Fruit fly (Drosophila melanogaster) whole organism, embryonic: Measurements from ENCODE around the gene Syt12.
A peak's percentile ranks its signal among the peaks of the same experiment; 100 is the strongest.

Source experiments
- Atf6 ChIP-seq: fragments of 200-800 bp; sonication (Bioruptor generic); IDR thresholded peaks from 2 replicates; pipeline ENCODE4 v1.3.6; 2022; ENCODE audit warnings: missing biosample characterization, missing genetic modification characterization
- Bteb2 ChIP-seq: fragments of 200-800 bp; sonication (Bioruptor generic); optimal IDR thresholded peaks from 2 replicates; lab custom pipeline; 2016; ENCODE audit warnings: missing biosample characterization, missing genetic modification characterization
- CG10147 ChIP-seq: fragments of 200-800 bp; sonication (Bioruptor generic); optimal IDR thresholded peaks from 2 replicates; lab custom pipeline; 2019; ENCODE audit warnings: missing biosample characterization, mild to moderate bottlenecking, missing genetic modification characterization, moderate library complexity
- CG10321 ChIP-seq: fragments of 200-800 bp; sonication (Bioruptor generic); IDR thresholded peaks from 2 replicates; pipeline ENCODE4 v1.3.6; 2022; ENCODE audit warnings: missing biosample characterization, missing genetic modification characterization
- CG11696 ChIP-seq: fragments of 200-800 bp; sonication (Bioruptor generic); IDR thresholded peaks from 2 replicates; pipeline ENCODE4 v1.3.6; 2022; ENCODE audit warnings: missing biosample characterization, missing genetic modification characterization
- CG12744 ChIP-seq: fragments of 200-800 bp; sonication (Bioruptor generic); optimal IDR thresholded peaks from 2 replicates; lab custom pipeline; 2016; ENCODE audit warnings: missing biosample characterization, missing genetic modification characterization
- CG12769 ChIP-seq: fragments of 200-800 bp; sonication (Bioruptor generic); optimal IDR thresholded peaks from 2 replicates; lab custom pipeline; 2019; ENCODE audit warnings: missing biosample characterization, mild to moderate bottlenecking, missing genetic modification characterization, moderate library complexity
- CG13894 ChIP-seq: fragments of 200-800 bp; sonication (Bioruptor generic); optimal IDR thresholded peaks from 3 replicates; lab custom pipeline; 2018; ENCODE audit warnings: missing biosample characterization, mild to moderate bottlenecking, missing genetic modification characterization, moderate library complexity
- CG14441 ChIP-seq: fragments of 200-800 bp; sonication (Bioruptor generic); IDR thresholded peaks from 2 replicates; pipeline ENCODE4 v1.3.6; 2022; ENCODE audit warnings: missing biosample characterization, missing genetic modification characterization
- CG1529 ChIP-seq: fragments of 200-800 bp; sonication (Bioruptor generic); optimal IDR thresholded peaks from 3 replicates; lab custom pipeline; 2018; ENCODE audit warnings: missing biosample characterization, missing genetic modification characterization
- CG15479 ChIP-seq: fragments of 200-800 bp; sonication (Bioruptor generic); optimal IDR thresholded peaks from 3 replicates; lab custom pipeline; 2019; ENCODE audit warnings: missing biosample characterization, mild to moderate bottlenecking, missing genetic modification characterization, moderate library complexity
- CG17385 ChIP-seq: fragments of 200-800 bp; sonication (Bioruptor generic); optimal IDR thresholded peaks from 3 replicates; lab custom pipeline; 2018; ENCODE audit warnings: missing biosample characterization, mild to moderate bottlenecking, missing genetic modification characterization
- CG17612 ChIP-seq: fragments of 200-800 bp; sonication (Bioruptor generic); IDR thresholded peaks from 2 replicates; pipeline ENCODE4 v1.3.6; 2022; ENCODE audit warnings: missing biosample characterization, missing genetic modification characterization
- CG1832 ChIP-seq: fragments of 200-800 bp; sonication (Bioruptor generic); optimal IDR thresholded peaks from 2 replicates; lab custom pipeline; 2017; ENCODE audit warnings: missing biosample characterization, mild to moderate bottlenecking, missing genetic modification characterization, inconsistent platforms
- CG6765 ChIP-seq: fragments of 200-800 bp; sonication (Bioruptor generic); optimal IDR thresholded peaks from 3 replicates; lab custom pipeline; 2017; ENCODE audit warnings: missing biosample characterization, mild to moderate bottlenecking, missing genetic modification characterization
- CG6813 ChIP-seq: fragments of 200-800 bp; sonication (Bioruptor generic); optimal IDR thresholded peaks from 2 replicates; lab custom pipeline; 2017; ENCODE audit warnings: missing biosample characterization, missing genetic modification characterization, mild to moderate bottlenecking, moderate library complexity, missing genetic modification reagents
- CG7372 ChIP-seq: fragments of 200-800 bp; sonication (Bioruptor generic); IDR thresholded peaks from 2 replicates; pipeline ENCODE4 v1.3.6; 2022; ENCODE audit warnings: missing biosample characterization, missing genetic modification characterization
- CG7556 ChIP-seq: fragments of 200-800 bp; sonication (Bioruptor generic); optimal IDR thresholded peaks from 2 replicates; lab custom pipeline; 2017; ENCODE audit warnings: missing biosample characterization, mild to moderate bottlenecking, missing genetic modification characterization
- CG7963 ChIP-seq: fragments of 200-800 bp; sonication (Bioruptor generic); IDR thresholded peaks from 3 replicates; pipeline ENCODE4 v1.3.6; 2022; ENCODE audit warnings: missing biosample characterization, missing genetic modification characterization; ENCODE audit not compliant: partially characterized antibody
- CG8290 ChIP-seq, 3 experiments: fragments of 200-800 bp; sonication (Bioruptor generic); optimal IDR thresholded peaks; 2 replicates each; lab custom pipeline; 2016 to 2019; ENCODE audit warnings: missing biosample characterization in 3 of 3, missing genetic modification characterization in 3 of 3, mild to moderate bottlenecking in 2 of 3, moderate library complexity in 1 of 3
- CG8359 ChIP-seq: fragments of 200-800 bp; sonication (Bioruptor generic); optimal IDR thresholded peaks from 2 replicates; lab custom pipeline; 2017; ENCODE audit warnings: missing biosample characterization, mild to moderate bottlenecking, missing genetic modification characterization, borderline replicate concordance
- ERR ChIP-seq: fragments of 200-800 bp; sonication (Bioruptor generic); optimal IDR thresholded peaks from 2 replicates; lab custom pipeline; 2016; ENCODE audit warnings: missing biosample characterization, missing genetic modification characterization
- Fer3 ChIP-seq: fragments of 200-800 bp; sonication (Bioruptor generic); optimal IDR thresholded peaks from 2 replicates; lab custom pipeline; 2018; ENCODE audit warnings: missing biosample characterization, mild to moderate bottlenecking, missing genetic modification characterization, moderate library complexity
- HLH54F ChIP-seq: fragments of 200-800 bp; sonication (Bioruptor generic); optimal IDR thresholded peaks from 3 replicates; lab custom pipeline; 2016; ENCODE audit warnings: missing biosample characterization, missing genetic modification characterization
- HmgZ ChIP-seq: fragments of 200-800 bp; sonication (Bioruptor generic); optimal IDR thresholded peaks from 2 replicates; lab custom pipeline; 2018; ENCODE audit warnings: missing biosample characterization, mild to moderate bottlenecking, missing genetic modification characterization
- Mes4 ChIP-seq: fragments of 200-800 bp; sonication (Bioruptor generic); optimal IDR thresholded peaks from 2 replicates; lab custom pipeline; 2016; ENCODE audit warnings: missing biosample characterization, missing genetic modification characterization
- NC2α ChIP-seq: fragments of 200-800 bp; sonication (Bioruptor generic); optimal IDR thresholded peaks from 2 replicates; lab custom pipeline; 2016; ENCODE audit warnings: missing biosample characterization, missing genetic modification characterization
- Nf-YB ChIP-seq: fragments of 200-800 bp; sonication (Bioruptor generic); optimal IDR thresholded peaks from 3 replicates; lab custom pipeline; 2019; ENCODE audit warnings: missing biosample characterization, mild to moderate bottlenecking, missing genetic modification characterization, moderate library complexity
- PHDP ChIP-seq: fragments of 200-800 bp; sonication (Bioruptor generic); optimal IDR thresholded peaks from 3 replicates; lab custom pipeline; 2018; ENCODE audit warnings: missing biosample characterization, mild to moderate bottlenecking, missing genetic modification characterization, moderate library complexity
- Rfx ChIP-seq: fragments of 200-800 bp; sonication (Bioruptor generic); IDR thresholded peaks from 2 replicates; pipeline ENCODE4 v1.3.6; 2022; ENCODE audit warnings: missing biosample characterization, missing genetic modification characterization
- Sox100B ChIP-seq: fragments of 200-800 bp; sonication (Bioruptor generic); optimal IDR thresholded peaks from 3 replicates; lab custom pipeline; 2018; ENCODE audit warnings: missing biosample characterization, mild to moderate bottlenecking, missing genetic modification characterization
- Sry-β ChIP-seq: fragments of 200-800 bp; sonication (Bioruptor generic); optimal IDR thresholded peaks from 2 replicates; lab custom pipeline; 2018; ENCODE audit warnings: missing biosample characterization, mild to moderate bottlenecking, missing genetic modification characterization, moderate library complexity
- ara ChIP-seq: fragments of 200-800 bp; sonication (Bioruptor generic); IDR thresholded peaks from 2 replicates; pipeline ENCODE4 v1.3.6; 2022; ENCODE audit warnings: missing biosample characterization, missing genetic modification characterization
- chn ChIP-seq: fragments of 200-800 bp; sonication (Bioruptor generic); optimal IDR thresholded peaks from 2 replicates; lab custom pipeline; 2016; ENCODE audit warnings: missing biosample characterization, missing genetic modification characterization
- corto ChIP-seq: fragments of 200-800 bp; sonication (Bioruptor generic); optimal IDR thresholded peaks from 2 replicates; lab custom pipeline; 2016; ENCODE audit warnings: missing biosample characterization, mild to moderate bottlenecking, missing genetic modification characterization, moderate library complexity
- dan ChIP-seq: fragments of 200-800 bp; sonication (Bioruptor generic); IDR thresholded peaks from 2 replicates; pipeline ENCODE4 v1.3.6; 2022; ENCODE audit warnings: missing biosample characterization, missing genetic modification characterization
- dmrt11E ChIP-seq: fragments of 200-800 bp; sonication (Bioruptor generic); optimal IDR thresholded peaks from 3 replicates; lab custom pipeline; 2018; ENCODE audit warnings: missing biosample characterization, mild to moderate bottlenecking, missing genetic modification characterization, moderate library complexity
- dmrt99B ChIP-seq: fragments of 200-800 bp; sonication (Bioruptor generic); optimal IDR thresholded peaks from 2 replicates; lab custom pipeline; 2018; ENCODE audit warnings: missing biosample characterization, mild to moderate bottlenecking, missing genetic modification characterization, moderate library complexity
- esg ChIP-seq: fragments of 200-800 bp; sonication (Bioruptor generic); conservative IDR thresholded peaks from 2 replicates; pipeline ENCODE4 v1.3.6; 2022; ENCODE audit warnings: missing biosample characterization, missing genetic modification characterization
- exex ChIP-seq: fragments of 200-800 bp; sonication (Bioruptor generic); optimal IDR thresholded peaks from 4 replicates; lab custom pipeline; 2018; ENCODE audit warnings: missing biosample characterization, mild to moderate bottlenecking, missing genetic modification characterization, moderate library complexity
- gt ChIP-seq: fragments of 200-800 bp; sonication (Bioruptor generic); IDR thresholded peaks from 2 replicates; pipeline ENCODE4 v1.3.6; 2022; ENCODE audit warnings: missing biosample characterization, missing genetic modification characterization
- kni ChIP-seq: fragments of 200-800 bp; sonication (Bioruptor generic); optimal IDR thresholded peaks from 3 replicates; lab custom pipeline; 2017; ENCODE audit warnings: mild to moderate bottlenecking, missing biosample characterization, missing genetic modification reagents, missing genetic modification characterization
- luna ChIP-seq: fragments of 200-800 bp; sonication (Bioruptor generic); optimal IDR thresholded peaks from 2 replicates; lab custom pipeline; 2016; ENCODE audit warnings: missing biosample characterization, missing genetic modification characterization
- nerfin-1 ChIP-seq: fragments of 200-800 bp; sonication (Bioruptor generic); optimal IDR thresholded peaks from 3 replicates; lab custom pipeline; 2019; ENCODE audit warnings: missing biosample characterization, mild to moderate bottlenecking, missing genetic modification characterization, moderate library complexity
- org-1 ChIP-seq: fragments of 200-800 bp; sonication (Bioruptor generic); optimal IDR thresholded peaks from 2 replicates; lab custom pipeline; 2017; ENCODE audit warnings: missing biosample characterization, missing genetic modification characterization
- sc ChIP-seq, 3 experiments: fragments of >200 bp in 2 of 3; fragments of 200-800 bp in 1 of 3; sonication (Bioruptor generic) in 1 of 3; optimal IDR thresholded peaks; 2 replicates in 2 of 3; 3 replicates in 1 of 3; lab custom pipeline; 2017; ENCODE audit warnings: mild to moderate bottlenecking in 1 of 3, missing biosample characterization in 1 of 3, missing genetic modification characterization in 1 of 3, missing genetic modification reagents in 1 of 3
- wdn ChIP-seq: fragments of 200-800 bp; sonication (Bioruptor generic); IDR thresholded peaks from 2 replicates; pipeline ENCODE4 v1.3.6; 2022; ENCODE audit warnings: missing biosample characterization, missing genetic modification characterization
- zen ChIP-seq: fragments of 200-800 bp; sonication (Bioruptor generic); optimal IDR thresholded peaks from 3 replicates; lab custom pipeline; 2018; ENCODE audit warnings: missing biosample characterization, mild to moderate bottlenecking, missing genetic modification characterization, moderate library complexity

The Syt12 gene

DNA sequence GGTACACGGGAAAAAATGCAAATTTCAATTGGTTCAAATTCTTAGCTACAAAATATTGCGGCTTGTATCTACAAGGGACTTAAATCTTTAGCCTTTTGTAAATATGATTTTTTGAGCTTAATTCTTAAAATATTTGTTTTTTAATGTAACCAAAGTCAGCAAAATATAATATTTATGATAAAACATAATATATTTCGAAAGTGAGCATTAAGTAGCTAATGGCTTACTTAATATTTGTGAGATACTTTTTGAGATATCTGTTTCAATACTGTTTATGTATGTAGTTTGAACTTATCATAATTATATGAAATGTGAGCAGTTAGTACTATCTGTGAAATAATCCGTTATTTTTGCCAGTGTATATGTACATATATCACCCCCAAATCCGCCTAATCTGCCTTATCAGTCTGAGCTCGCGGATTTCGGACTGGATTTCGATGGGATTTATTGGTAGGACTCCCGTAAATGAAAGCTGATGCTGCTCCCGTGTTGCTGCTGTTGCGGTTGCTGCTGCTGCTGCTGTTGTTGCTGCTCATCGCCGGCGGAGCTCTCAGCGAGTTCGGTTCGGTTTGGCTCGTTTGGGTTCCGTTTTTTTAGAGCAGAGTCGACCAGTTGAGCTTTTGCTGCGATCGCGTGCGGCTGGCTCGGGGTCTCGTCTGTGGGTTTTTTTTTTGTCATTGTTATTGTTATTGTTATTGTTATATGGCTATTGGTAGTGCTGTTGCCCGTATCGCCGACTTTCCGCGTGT lies 38.2 kb upstream of the Syt12 start (continued):
- peak; percentile 15 for TF ChIP-seq Fer3 (tag; lab: Kevin White, UChicago)
- peak; percentile 29; the same call in 1 of the 2 replicates for TF ChIP-seq wdn (GFP tag; lab: Robert Waterston, UW)
- no peak for TF ChIP-seq nerfin-1 (tag; lab: Kevin White, UChicago)
- peak; percentile 28 for TF ChIP-seq CG10147 (GFP tag; lab: Kevin White, UChicago)
- TF ChIP-seq sc (optimal IDR thresholded peaks at IDR 0.05; lab: Kevin White, UChicago), result no peak
- no peak for TF ChIP-seq sc (GFP tag; optimal IDR thresholded peaks at IDR 0.05; lab: Kevin White, UChicago)
- TF ChIP-seq CG6765 (GFP tag; lab: Kevin White, UChicago), result peak; percentile 2
- TF ChIP-seq CG15479 (GFP tag; lab: Kevin White, UChicago), result no peak
- TF ChIP-seq exex (tag; lab: Kevin White, UChicago), result no peak
- peak; percentile 56 for TF ChIP-seq dmrt99B (tag; lab: Kevin White, UChicago)
- TF ChIP-seq Rfx, result peak; percentile 37; the same call in 1 of the 2 replicates
- peak; percentile 59 for TF ChIP-seq CG7556 (GFP tag; lab: Kevin White, UChicago)
- no peak; the same call in 1 of the 2 replicates for TF ChIP-seq Atf6 (GFP tag; lab: Robert Waterston, UW)
- TF ChIP-seq dmrt11E (tag; lab: Kevin White, UChicago), result no peak
- no peak for TF ChIP-seq chn (GFP tag; lab: Kevin White, UChicago)
- TF ChIP-seq CG7372, result no peak
- no peak for TF ChIP-seq CG8290 (GFP tag; optimal IDR thresholded peaks at IDR 0.05; lab: Kevin White, UChicago)
- peak in 1 of 2 experiments; percentile 12 for TF ChIP-seq CG8290 (tag; optimal IDR thresholded peaks at IDR 0.05; lab: Kevin White, UChicago)
- TF ChIP-seq Mes4 (GFP tag; lab: Kevin White, UChicago), result no peak
- TF ChIP-seq CG1529 (GFP tag; lab: Kevin White, UChicago), result no peak
- peak; percentile 49 for TF ChIP-seq PHDP (tag; lab: Kevin White, UChicago)
- no peak for TF ChIP-seq CG1832 (GFP tag; lab: Kevin White, UChicago)
- TF ChIP-seq esg (GFP tag; lab: Robert Waterston, UW), result no peak
- no peak for TF ChIP-seq HLH54F (GFP tag; lab: Kevin White, UChicago)
- TF ChIP-seq CG13894, result no peak
- TF ChIP-seq ara (GFP tag; lab: Robert Waterston, UW), result no peak
- TF ChIP-seq CG7963 (GFP tag; lab: Robert Waterston, UW), result no peak
- peak; percentile 25 for TF ChIP-seq org-1
- peak; percentile 27 for TF ChIP-seq CG17385 (GFP tag; lab: Kevin White, UChicago)
- no peak for TF ChIP-seq CG6813 (GFP tag; lab: Kevin White, UChicago)
- no peak for TF ChIP-seq CG11696 (GFP tag; lab: Robert Waterston, UW)
- TF ChIP-seq dan (GFP tag; lab: Robert Waterston, UW), result no peak
- TF ChIP-seq NC2α (GFP tag; lab: Kevin White, UChicago), result no peak
- no peak for TF ChIP-seq gt
- TF ChIP-seq Sry-β, result no peak
- no peak for TF ChIP-seq CG8359 (GFP tag; lab: Kevin White, UChicago)
- TF ChIP-seq Bteb2 (GFP tag; lab: Kevin White, UChicago), result no peak
- peak; percentile 70 for TF ChIP-seq CG12769 (tag; lab: Kevin White, UChicago)
- no peak for TF ChIP-seq CG12744 (GFP tag; lab: Kevin White, UChicago)
- no peak for TF ChIP-seq CG10321 (GFP tag; lab: Robert Waterston, UW)
- TF ChIP-seq CG14441 (GFP tag; lab: Robert Waterston, UW), result no peak
- TF ChIP-seq corto (GFP tag; lab: Kevin White, UChicago), result no peak
- no peak for TF ChIP-seq HmgZ
- TF ChIP-seq kni, result no peak
- TF ChIP-seq Sox100B (GFP tag; lab: Kevin White, UChicago), result peak; percentile 43
- no peak for TF ChIP-seq ERR (GFP tag; lab: Kevin White, UChicago)
- TF ChIP-seq zen (tag; lab: Kevin White, UChicago), result no peak
- no peak for TF ChIP-seq CG17612 (GFP tag; lab: Robert Waterston, UW)
- TF ChIP-seq luna (GFP tag; lab: Kevin White, UChicago), result no peak
- TF ChIP-seq Nf-YB (GFP tag; lab: Kevin White, UChicago), result no peak
